Worm (Caenorhabditis elegans) whole organism, L2 larva: ENCODE results near the gene Y41D4A.4.

Experiments
- C34F6.9 ChIP-seq: fragments of 150-350 bp; optimal IDR thresholded peaks from 2 replicates; lab custom pipeline; 2014; ENCODE audit warnings: missing biosample characterization, missing genetic modification characterization
- F13H6.1 ChIP-seq: sonication (generic microtip); optimal IDR thresholded peaks from 2 replicates; lab custom pipeline; 2016; ENCODE audit warnings: missing genetic modification characterization, missing compliant biosample characterization
- elt-3 ChIP-seq: sonication (generic microtip); optimal IDR thresholded peaks from 2 replicates; lab custom pipeline; 2017; ENCODE audit warnings: missing biosample characterization, missing genetic modification characterization
- lsy-2 ChIP-seq, 2 experiments: fragments of 150-350 bp in 1 of 2; sonication (generic microtip) in 1 of 2; optimal IDR thresholded peaks; 2 replicates each; lab custom pipeline; 2014 to 2017; ENCODE audit warnings: missing biosample characterization in 2 of 2, missing genetic modification characterization in 2 of 2
- nhr-237 ChIP-seq: fragments of 150-350 bp; optimal IDR thresholded peaks from 2 replicates; lab custom pipeline; 2014; ENCODE audit warnings: missing biosample characterization, missing genetic modification characterization
- snpc-4 ChIP-seq: fragments of 150-350 bp; optimal IDR thresholded peaks from 2 replicates; lab custom pipeline; 2014; ENCODE audit warnings: missing biosample characterization, missing genetic modification characterization
- unc-62 ChIP-seq: fragments of 150-350 bp; optimal IDR thresholded peaks from 2 replicates; lab custom pipeline; 2014; ENCODE audit warnings: missing biosample characterization, missing genetic modification reagents, missing genetic modification characterization

ce11 chrIV:1768288-1768687 is 22.5 kb downstream of the Y41D4A.4 start, which contains the start of gene col-108:
- TF ChIP-seq nhr-237 (tag; lab: Kevin White, UChicago), result no peak
- TF ChIP-seq snpc-4, result no peak
- TF ChIP-seq elt-3, result no peak
- TF ChIP-seq F13H6.1, result no peak
- no peak for TF ChIP-seq lsy-2 (tag; optimal IDR thresholded peaks at IDR 0.05; lab: Kevin White, UChicago)
- no peak for TF ChIP-seq C34F6.9 (tag; lab: Kevin White, UChicago)
- TF ChIP-seq unc-62 (GFP tag; lab: Kevin White, UChicago), result no peak
